Fruit fly (Drosophila melanogaster) whole organism, embryonic: ENCODE data around the gene CG17349.

ENCODE experiments used
- CG11085 ChIP-seq: fragments of 200-800 bp; sonication (Bioruptor generic); IDR thresholded peaks from 2 replicates; pipeline ENCODE4 v1.3.6; 2022; ENCODE audit warnings: missing biosample characterization, missing genetic modification characterization
- CG12391 ChIP-seq: fragments of 200-800 bp; sonication (Bioruptor generic); optimal IDR thresholded peaks from 3 replicates; lab custom pipeline; 2018; ENCODE audit warnings: missing biosample characterization, mild to moderate bottlenecking, missing genetic modification characterization, moderate library complexity
- CG13775 ChIP-seq: fragments of 200-800 bp; sonication (Bioruptor generic); optimal IDR thresholded peaks from 3 replicates; lab custom pipeline; 2017; ENCODE audit warnings: missing biosample characterization, mild to moderate bottlenecking, missing genetic modification characterization
- CG14710 ChIP-seq: fragments of 200-800 bp; sonication (Bioruptor generic); optimal IDR thresholded peaks from 3 replicates; lab custom pipeline; 2019; ENCODE audit warnings: missing biosample characterization, mild to moderate bottlenecking, missing genetic modification characterization, moderate library complexity
- CG17359 ChIP-seq: fragments of 200-800 bp; sonication (Bioruptor generic); optimal IDR thresholded peaks from 3 replicates; lab custom pipeline; 2018; ENCODE audit warnings: missing biosample characterization, mild to moderate bottlenecking, missing genetic modification characterization, moderate library complexity
- CG17361 ChIP-seq: fragments of 200-800 bp; sonication (Bioruptor generic); IDR thresholded peaks from 3 replicates; pipeline ENCODE4 v1.3.6; 2022; ENCODE audit warnings: missing biosample characterization, missing genetic modification characterization
- CG17385 ChIP-seq: fragments of 200-800 bp; sonication (Bioruptor generic); optimal IDR thresholded peaks from 3 replicates; lab custom pipeline; 2018; ENCODE audit warnings: missing biosample characterization, mild to moderate bottlenecking, missing genetic modification characterization
- CG17802 ChIP-seq: fragments of 200-800 bp; sonication (Bioruptor generic); optimal IDR thresholded peaks from 2 replicates; lab custom pipeline; 2018; ENCODE audit warnings: missing biosample characterization, mild to moderate bottlenecking, missing genetic modification characterization, moderate library complexity
- CG18262 ChIP-seq: fragments of 200-800 bp; optimal IDR thresholded peaks from 3 replicates; lab custom pipeline; 2019; ENCODE audit warnings: missing biosample characterization, mild to moderate bottlenecking, missing genetic modification characterization, moderate library complexity
- CG2120 ChIP-seq: fragments of 200-800 bp; sonication (Bioruptor generic); optimal IDR thresholded peaks from 3 replicates; lab custom pipeline; 2016; ENCODE audit warnings: missing biosample characterization, missing genetic modification characterization
- CG32532 ChIP-seq: fragments of 200-800 bp; sonication (Bioruptor generic); IDR thresholded peaks from 2 replicates; pipeline ENCODE4 v1.3.6; 2022; ENCODE audit warnings: missing biosample characterization, missing genetic modification characterization
- CG3838 ChIP-seq: fragments of 200-800 bp; sonication (Bioruptor generic); optimal IDR thresholded peaks from 3 replicates; lab custom pipeline; 2016; ENCODE audit warnings: missing biosample characterization, missing genetic modification characterization
- CG4730 ChIP-seq: fragments of 200-800 bp; sonication (Bioruptor generic); IDR thresholded peaks from 2 replicates; pipeline ENCODE4 v1.3.6; 2022; ENCODE audit warnings: missing biosample characterization, missing genetic modification characterization
- CG5180 ChIP-seq: fragments of 200-800 bp; sonication (Bioruptor generic); optimal IDR thresholded peaks from 3 replicates; lab custom pipeline; 2017; ENCODE audit warnings: missing biosample characterization, missing genetic modification characterization, mild to moderate bottlenecking, moderate library complexity, missing genetic modification reagents
- CG5953 ChIP-seq: fragments of 200-800 bp; sonication (Bioruptor generic); IDR thresholded peaks from 2 replicates; pipeline ENCODE4 v1.3.6; 2022; ENCODE audit warnings: missing biosample characterization, missing genetic modification characterization
- CG6175 ChIP-seq: fragments of 200-800 bp; sonication (Bioruptor generic); IDR thresholded peaks from 3 replicates; pipeline ENCODE4 v1.3.6; 2022; ENCODE audit warnings: missing biosample characterization, missing genetic modification characterization
- CG6689 ChIP-seq: fragments of 200-800 bp; sonication (Bioruptor generic); IDR thresholded peaks from 2 replicates; pipeline ENCODE4 v1.3.6; 2022; ENCODE audit warnings: missing biosample characterization, missing genetic modification characterization
- CG7556 ChIP-seq: fragments of 200-800 bp; sonication (Bioruptor generic); optimal IDR thresholded peaks from 2 replicates; lab custom pipeline; 2017; ENCODE audit warnings: missing biosample characterization, mild to moderate bottlenecking, missing genetic modification characterization
- CG7839 ChIP-seq: fragments of 200-800 bp; sonication (Bioruptor generic); optimal IDR thresholded peaks from 3 replicates; lab custom pipeline; 2018; ENCODE audit warnings: missing biosample characterization, mild to moderate bottlenecking, missing genetic modification characterization, moderate library complexity
- CG8290 ChIP-seq, 3 experiments: fragments of 200-800 bp; sonication (Bioruptor generic); optimal IDR thresholded peaks; 2 replicates each; lab custom pipeline; 2016 to 2019; ENCODE audit warnings: missing biosample characterization in 3 of 3, missing genetic modification characterization in 3 of 3, mild to moderate bottlenecking in 2 of 3, moderate library complexity in 1 of 3
- CTCF ChIP-seq: fragments of 200-800 bp; sonication (Bioruptor generic); optimal IDR thresholded peaks from 2 replicates; lab custom pipeline; 2017; ENCODE audit warnings: missing biosample characterization, mild to moderate bottlenecking, missing genetic modification characterization, moderate library complexity
- D19A ChIP-seq: fragments of 200-800 bp; optimal IDR thresholded peaks from 3 replicates; lab custom pipeline; 2019; ENCODE audit warnings: missing biosample characterization, mild to moderate bottlenecking, missing genetic modification characterization, moderate library complexity
- Drgx ChIP-seq: fragments of 200-800 bp; sonication (Bioruptor generic); IDR thresholded peaks from 2 replicates; pipeline ENCODE4 v1.3.6; 2022; ENCODE audit warnings: missing biosample characterization, missing genetic modification characterization
- HLH3B ChIP-seq: fragments of 200-800 bp; sonication (Bioruptor generic); IDR thresholded peaks from 2 replicates; pipeline ENCODE4 v1.3.6; 2022; ENCODE audit warnings: missing biosample characterization, missing genetic modification characterization
- HmgZ ChIP-seq: fragments of 200-800 bp; sonication (Bioruptor generic); optimal IDR thresholded peaks from 2 replicates; lab custom pipeline; 2018; ENCODE audit warnings: missing biosample characterization, mild to moderate bottlenecking, missing genetic modification characterization
- MTF-1 ChIP-seq: fragments of 200-800 bp; sonication (Bioruptor generic); optimal IDR thresholded peaks from 2 replicates; lab custom pipeline; 2018; ENCODE audit warnings: missing biosample characterization, mild to moderate bottlenecking, missing genetic modification characterization, borderline replicate concordance
- Med ChIP-seq: fragments of 200-800 bp; sonication (Bioruptor generic); peaks from one replicate; lab custom pipeline; 2016; ENCODE audit warnings: missing biosample characterization, missing genetic modification characterization, mild to moderate bottlenecking, inconsistent platforms, moderate library complexity
- NfI ChIP-seq: fragments of 200-800 bp; sonication (Bioruptor generic); optimal IDR thresholded peaks from 3 replicates; lab custom pipeline; 2018; ENCODE audit warnings: missing biosample characterization, mild to moderate bottlenecking, missing genetic modification characterization, moderate library complexity
- Optix ChIP-seq: fragments of 200-800 bp; sonication (Bioruptor generic); IDR thresholded peaks from 3 replicates; pipeline ENCODE4 v1.3.6; 2022; ENCODE audit warnings: missing biosample characterization, missing genetic modification characterization
- Rfx ChIP-seq: fragments of 200-800 bp; sonication (Bioruptor generic); IDR thresholded peaks from 2 replicates; pipeline ENCODE4 v1.3.6; 2022; ENCODE audit warnings: missing biosample characterization, missing genetic modification characterization
- Tbp ChIP-seq: fragments of >200 bp; optimal IDR thresholded peaks from 2 replicates; lab custom pipeline; 2018; ENCODE audit warnings: missing biosample characterization, missing genetic modification characterization
- Vsx1 ChIP-seq: fragments of 200-800 bp; sonication (Bioruptor generic); optimal IDR thresholded peaks from 2 replicates; lab custom pipeline; 2017; ENCODE audit warnings: missing biosample characterization, mild to moderate bottlenecking, missing genetic modification characterization, missing genetic modification reagents
- Xbp1 ChIP-seq: fragments of 200-800 bp; sonication (Bioruptor generic); optimal IDR thresholded peaks from 3 replicates; lab custom pipeline; 2016; ENCODE audit warnings: missing biosample characterization, mild to moderate bottlenecking, missing genetic modification characterization
- ci ChIP-seq: fragments of 200-800 bp; sonication (Bioruptor generic); IDR thresholded peaks from 3 replicates; pipeline ENCODE4 v1.3.6; 2022; ENCODE audit warnings: missing biosample characterization, missing genetic modification characterization
- crp ChIP-seq, 2 experiments: fragments of 200-800 bp; sonication (Bioruptor generic); optimal IDR thresholded peaks; 2 replicates in 1 of 2; 3 replicates in 1 of 2; lab custom pipeline; 2017; ENCODE audit warnings: missing biosample characterization in 2 of 2, missing genetic modification characterization in 2 of 2, mild to moderate bottlenecking in 1 of 2, moderate library complexity in 1 of 2
- eve ChIP-seq, 2 experiments: fragments of >200 bp; optimal IDR thresholded peaks; 2 replicates each; lab custom pipeline; 2017; ENCODE audit warnings: missing biosample characterization in 2 of 2, missing genetic modification characterization in 2 of 2
- fd102C ChIP-seq: fragments of 200-800 bp; sonication (Bioruptor generic); optimal IDR thresholded peaks from 2 replicates; lab custom pipeline; 2018; ENCODE audit warnings: missing biosample characterization, mild to moderate bottlenecking, missing genetic modification characterization, moderate library complexity
- ftz-f1 ChIP-seq: fragments of 200-800 bp; sonication (Bioruptor generic); optimal IDR thresholded peaks from 2 replicates; lab custom pipeline; 2016; ENCODE audit warnings: missing biosample characterization, missing genetic modification characterization
- gem ChIP-seq: fragments of 200-800 bp; sonication (Bioruptor generic); optimal IDR thresholded peaks from 2 replicates; lab custom pipeline; 2019; ENCODE audit warnings: missing biosample characterization, mild to moderate bottlenecking, missing genetic modification characterization, moderate library complexity
- nerfin-1 ChIP-seq: fragments of 200-800 bp; sonication (Bioruptor generic); optimal IDR thresholded peaks from 3 replicates; lab custom pipeline; 2019; ENCODE audit warnings: missing biosample characterization, mild to moderate bottlenecking, missing genetic modification characterization, moderate library complexity
- nmo ChIP-seq: fragments of 200-800 bp; sonication (Bioruptor generic); optimal IDR thresholded peaks from 2 replicates; lab custom pipeline; 2018; ENCODE audit warnings: missing biosample characterization, mild to moderate bottlenecking, missing genetic modification characterization, moderate library complexity
- oc ChIP-seq: fragments of 200-800 bp; sonication (Bioruptor generic); optimal IDR thresholded peaks from 2 replicates; lab custom pipeline; 2018; ENCODE audit warnings: missing biosample characterization, mild to moderate bottlenecking, missing genetic modification characterization, moderate library complexity
- p53 ChIP-seq: fragments of 200-800 bp; sonication (Bioruptor generic); optimal IDR thresholded peaks from 2 replicates; lab custom pipeline; 2016; ENCODE audit warnings: missing biosample characterization, missing genetic modification characterization
- psq ChIP-seq: fragments of 200-800 bp; sonication (Bioruptor generic); optimal IDR thresholded peaks from 2 replicates; lab custom pipeline; 2017; ENCODE audit warnings: missing biosample characterization, missing genetic modification characterization
- row ChIP-seq: fragments of 200-800 bp; sonication (Bioruptor generic); IDR thresholded peaks from 3 replicates; pipeline ENCODE4 v1.3.6; 2022; ENCODE audit warnings: missing biosample characterization, missing genetic modification characterization
- scrt ChIP-seq: fragments of 200-800 bp; sonication (Bioruptor generic); optimal IDR thresholded peaks from 2 replicates; lab custom pipeline; 2018; ENCODE audit warnings: missing biosample characterization, mild to moderate bottlenecking, missing genetic modification characterization, moderate library complexity
- slbo ChIP-seq: fragments of 200-800 bp; sonication (Bioruptor generic); IDR thresholded peaks from 2 replicates; pipeline ENCODE4 v1.3.6; 2022; ENCODE audit warnings: missing biosample characterization, missing genetic modification characterization
- stwl ChIP-seq: fragments of 200-800 bp; sonication (Bioruptor generic); optimal IDR thresholded peaks from 3 replicates; lab custom pipeline; 2018; ENCODE audit warnings: missing biosample characterization, mild to moderate bottlenecking, missing genetic modification characterization, moderate library complexity
- trem ChIP-seq: fragments of 200-800 bp; optimal IDR thresholded peaks from 3 replicates; lab custom pipeline; 2019; ENCODE audit warnings: missing biosample characterization, mild to moderate bottlenecking, missing genetic modification characterization, moderate library complexity
- vvl ChIP-seq: fragments of 200-800 bp; sonication (Bioruptor generic); IDR thresholded peaks from 2 replicates; pipeline ENCODE4 v1.3.6; 2022; ENCODE audit warnings: missing biosample characterization, missing genetic modification characterization

The CG17349 gene

dm6 chr2L:19363530-19363929, 6.7 kb upstream of the CG17349 start (continued):
- TF ChIP-seq D19A (tag; lab: Kevin White, UChicago) (peak; percentile 20), Drgx (GFP tag; lab: Robert Waterston, UW) (no peak), Xbp1 (GFP tag; lab: Kevin White, UChicago) (peak; percentile 29), p53 (no peak), MTF-1 (GFP tag; lab: Kevin White, UChicago) (peak; percentile 24), CG12391 (tag; lab: Kevin White, UChicago) (peak; percentile 12), CG14710 (peak; percentile 5), CG17361 (GFP tag; lab: Robert Waterston, UW) (peak; percentile 25; the same call in 1 of the 3 replicates), vvl (GFP tag; lab: Robert Waterston, UW) (peak; percentile 52), CG6689 (0 out of 2 replicates have a peak, but pooled peaks have one; percentile 19), CG7839 (peak; percentile 35), CG3838 (GFP tag; lab: Kevin White, UChicago) (peak; percentile 98), eve (GFP tag; optimal IDR thresholded peaks at IDR 0.05; lab: Kevin White, UChicago) (peak in 1 of 2 experiments; percentile 65), HLH3B (GFP tag; lab: Robert Waterston, UW) (no peak), ftz-f1 (GFP tag; lab: Kevin White, UChicago) (no peak), CG11085 (no peak), trem (tag; lab: Kevin White, UChicago) (peak; percentile 6), CG17385 (GFP tag; lab: Kevin White, UChicago) (peak; percentile 6), gem (tag; lab: Kevin White, UChicago) (peak; percentile 47), Med (GFP tag; lab: Kevin White, UChicago) (peak; percentile 88), CG7556 (peak; percentile 4), psq (GFP tag; lab: Kevin White, UChicago) (peak; percentile 16), NfI (GFP tag; lab: Kevin White, UChicago) (peak; percentile 32), ci (0 out of 3 replicates have a peak, but pooled peaks have one; percentile 51), CG18262 (tag; lab: Kevin White, UChicago) (peak; percentile 4), CTCF (GFP tag; lab: Kevin White, UChicago) (peak; percentile 93), Vsx1 (GFP tag; lab: Kevin White, UChicago) (peak; percentile 16), CG6175 (GFP tag; lab: Robert Waterston, UW) (peak; percentile 87; the same call in 2 of the 3 replicates), CG32532 (GFP tag; lab: Robert Waterston, UW) (peak; percentile 52; the same call in 1 of the 2 replicates), CG5953 (GFP tag; lab: Robert Waterston, UW) (peak; percentile 20; the same call in 1 of the 2 replicates), CG4730 (no peak), slbo (GFP tag; lab: Robert Waterston, UW) (peak; percentile 15; the same call in 1 of the 2 replicates), CG13775 (GFP tag; lab: Kevin White, UChicago) (no peak), CG17359 (tag; lab: Kevin White, UChicago) (no peak), oc (tag; lab: Kevin White, UChicago) (peak; percentile 74), nerfin-1 (tag; lab: Kevin White, UChicago) (peak; percentile 60), Tbp (GFP tag; lab: Kevin White, UChicago) (peak; percentile 48), Optix (GFP tag; lab: Robert Waterston, UW) (no peak), CG2120 (GFP tag; lab: Kevin White, UChicago) (peak; percentile 23), CG17802 (tag; lab: Kevin White, UChicago) (no peak), Rfx (GFP tag; lab: Robert Waterston, UW) (peak; percentile 10; the same call in 1 of the 2 replicates), nmo (peak; percentile 14), stwl (peak; percentile 42), CG8290 (GFP tag; optimal IDR thresholded peaks at IDR 0.05; lab: Kevin White, UChicago) (no peak), CG8290 (tag; optimal IDR thresholded peaks at IDR 0.05; lab: Kevin White, UChicago) (peak in 1 of 2 experiments; percentile 53), CG5180 (GFP tag; lab: Kevin White, UChicago) (peak; percentile 100), scrt (GFP tag; lab: Kevin White, UChicago) (peak; percentile 49), row (GFP tag; lab: Robert Waterston, UW) (peak; percentile 77), HmgZ (tag; lab: Kevin White, UChicago) (peak; percentile 4), crp (GFP tag; optimal IDR thresholded peaks at IDR 0.05; lab: Kevin White, UChicago) (peak in 1 of 2 experiments; percentile 30), fd102C (GFP tag; lab: Kevin White, UChicago) (no peak)
